Worm (Caenorhabditis elegans): ENCODE measurements around the gene ugt-36.

The ugt-36 gene

DNA sequence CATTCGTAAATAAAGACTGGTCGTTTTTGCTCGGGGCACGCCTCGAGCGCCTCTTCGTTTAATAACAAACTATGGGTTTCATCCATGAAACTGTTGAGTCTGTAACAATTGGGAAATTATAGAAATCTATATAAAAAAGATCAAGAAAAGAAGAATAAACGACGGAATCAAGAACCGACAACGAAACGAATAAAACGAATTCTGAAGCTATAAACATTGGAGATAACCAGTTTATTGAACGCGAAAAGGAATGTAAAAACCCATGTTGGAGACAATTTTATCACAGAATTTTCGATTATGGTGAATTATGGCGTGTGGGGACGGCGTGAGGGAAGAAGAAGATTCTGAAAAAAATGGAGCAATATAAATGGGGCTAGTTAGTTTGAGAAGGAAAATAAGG, 48.0 kb downstream of the ugt-36 start, which contains the start of gene soap-1:
Gene soap-1, minus strand, starts transcription at position 101 of the 400 bp plus-strand sequence.
- TF ChIP-seq ceh-2 (tag; optimal IDR thresholded peaks at IDR 0.05) (no peak), odd-2 (tag; optimal IDR thresholded peaks at IDR 0.05) (no peak), hlh-30 (tag; optimal IDR thresholded peaks at IDR 0.05; ENCODE audit: insufficient read depth) (no peak), pqm-1 (tag; optimal IDR thresholded peaks at IDR 0.05) (no peak), nhr-11 (tag; optimal IDR thresholded peaks at IDR 0.05) (no peak), lin-11 (tag; optimal IDR thresholded peaks at IDR 0.05) (no peak), elt-4 (tag; optimal IDR thresholded peaks at IDR 0.05) (no peak), ceh-48 (tag; optimal IDR thresholded peaks at IDR 0.05) (no peak)

- peak; percentile 4 for TF ChIP-seq ceh-18 (tag; optimal IDR thresholded peaks at IDR 0.05)
- no peak for TF ChIP-seq tbx-7 (tag; optimal IDR thresholded peaks at IDR 0.05)
- TF ChIP-seq unc-42 (tag; optimal IDR thresholded peaks at IDR 0.05), result peak; percentile 23
- no peak for TF ChIP-seq ama-1 (optimal IDR thresholded peaks at IDR 0.05)
- peak; percentile 5 for TF ChIP-seq ceh-31 (tag; optimal IDR thresholded peaks at IDR 0.05)
- no peak for TF ChIP-seq che-1 (tag; optimal IDR thresholded peaks at IDR 0.05)
Observed at ce11 chrV:7216016-7216415, 49.2 kb downstream of the ugt-36 start.
